5 worm cellular contexts compared by ENCODE assay signal in the genomic region with DNA sequence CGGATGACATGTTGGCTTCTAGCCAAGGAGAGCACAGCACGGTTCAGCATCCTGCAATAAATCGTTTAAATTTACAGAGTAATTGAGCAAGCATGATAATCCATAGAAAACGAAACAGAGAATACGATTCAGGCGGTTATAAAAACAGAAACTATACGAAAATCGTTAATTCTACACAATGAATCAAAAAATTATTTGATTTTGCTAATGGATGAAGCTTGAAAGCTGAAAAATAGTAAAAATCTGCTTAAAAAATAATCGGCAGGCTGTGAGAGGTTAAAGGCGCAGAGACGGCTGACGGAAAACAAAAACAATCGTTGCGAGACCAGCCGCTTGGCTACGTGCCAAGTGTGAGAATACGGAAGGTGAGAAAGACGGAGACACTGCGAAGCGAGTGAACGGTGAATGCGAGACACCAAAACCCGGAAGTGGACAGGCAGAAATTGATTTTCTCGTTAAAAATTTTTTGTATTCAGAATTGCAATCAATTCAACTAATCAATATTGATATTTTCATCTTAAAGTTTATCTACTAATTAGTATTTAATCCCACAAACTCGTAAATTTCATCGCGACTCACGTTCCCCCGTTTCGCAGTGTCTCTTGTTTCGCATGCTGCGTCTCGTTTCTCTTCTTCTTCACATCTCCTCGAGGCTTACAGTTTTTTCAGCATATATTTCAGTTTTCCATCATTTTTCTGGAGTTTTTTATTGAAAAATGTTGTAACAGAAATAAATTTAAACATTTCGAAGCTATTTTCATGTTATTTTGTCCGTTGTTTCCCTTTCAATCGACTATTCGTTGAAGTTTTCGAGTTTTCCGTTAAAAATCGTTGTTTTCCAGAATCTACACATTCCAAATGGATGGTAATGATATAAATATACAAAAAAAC.
TF ChIP-seq lines count a peak whose summit lies in the region.

A gene (minus strand): TSS at position 51 of the 891 bp plus-strand sequence.
A gene (plus strand): TSS at position 841 of the 891 bp plus-strand sequence.

TF ChIP-seq in whole organism, L1 larva, 84 proteins besides CTCF, POLR2A, EP300 and RAD21 (continues in another document):
- peak; percentile 79 for TF ChIP-seq lin-15B (tag; optimal IDR thresholded peaks at IDR 0.05; lab: Kevin White, UChicago)
- TF ChIP-seq mef-2 (tag; optimal IDR thresholded peaks at IDR 0.05; lab: Kevin White, UChicago): no peak
- peak; percentile 85 for TF ChIP-seq fkh-10 (GFP tag; optimal IDR thresholded peaks at IDR 0.05; lab: Kevin White, UChicago)
- TF ChIP-seq rnt-1 (tag; optimal IDR thresholded peaks at IDR 0.05; lab: Kevin White, UChicago): peak; percentile 95
- TF ChIP-seq lin-39 (tag; optimal IDR thresholded peaks at IDR 0.05; lab: Kevin White, UChicago): peak; percentile 73
- no peak for TF ChIP-seq unc-30 (tag; optimal IDR thresholded peaks at IDR 0.05; lab: Kevin White, UChicago)
- peak; percentile 98 for TF ChIP-seq unc-98 (GFP tag; IDR thresholded peaks at IDR 0.05; lab: Robert Waterston, UW)
- TF ChIP-seq ceh-82 (tag; optimal IDR thresholded peaks at IDR 0.05; lab: Kevin White, UChicago): peak; percentile 64 to 90 (median 82)
- peak; percentile 80 for TF ChIP-seq nhr-11 (tag; optimal IDR thresholded peaks at IDR 0.05; lab: Kevin White, UChicago)
- peak; percentile 49 for TF ChIP-seq zag-1 (tag; optimal IDR thresholded peaks at IDR 0.05; lab: Kevin White, UChicago)
- peak; percentile 27 for TF ChIP-seq nhr-84 (tag; optimal IDR thresholded peaks at IDR 0.05; lab: Kevin White, UChicago)
- peak; percentile 89 for TF ChIP-seq aha-1 (tag; optimal IDR thresholded peaks at IDR 0.05; lab: Kevin White, UChicago)
- peak; percentile 53 for TF ChIP-seq zip-4 (GFP tag; optimal IDR thresholded peaks at IDR 0.05; lab: Kevin White, UChicago)
- no peak for TF ChIP-seq ces-1 (GFP tag; optimal IDR thresholded peaks at IDR 0.05; lab: Kevin White, UChicago)
- TF ChIP-seq irx-1 (tag; optimal IDR thresholded peaks at IDR 0.05; lab: Kevin White, UChicago): peak; percentile 82
- peak; percentile 98 for TF ChIP-seq tbx-2 (tag; optimal IDR thresholded peaks at IDR 0.05; lab: Kevin White, UChicago)

TF ChIP-seq in whole organism, L3 larva, 47 proteins besides CTCF, POLR2A, EP300 and RAD21 (continues in another document):
- TF ChIP-seq mdl-1 (tag; optimal IDR thresholded peaks at IDR 0.05; lab: Kevin White, UChicago) (no peak), elt-2 (tag; optimal IDR thresholded peaks at IDR 0.05; lab: Kevin White, UChicago) (peak; percentile 77), fkh-10 (GFP tag; optimal IDR thresholded peaks at IDR 0.05; lab: Kevin White, UChicago) (no peak), nhr-77 (tag; optimal IDR thresholded peaks at IDR 0.05; lab: Kevin White, UChicago) (peak; percentile 78), unc-39 (tag; optimal IDR thresholded peaks at IDR 0.05; lab: Kevin White, UChicago) (no peak), lsy-12 (tag; optimal IDR thresholded peaks at IDR 0.05; lab: Kevin White, UChicago) (peak; percentile 87), aly-2 (tag; optimal IDR thresholded peaks at IDR 0.05; lab: Kevin White, UChicago) (no peak), hmg-11 (tag; optimal IDR thresholded peaks at IDR 0.05; lab: Kevin White, UChicago) (peak; percentile 76), eor-1 (tag; optimal IDR thresholded peaks at IDR 0.05; lab: Kevin White, UChicago) (no peak), elt-1 (tag; optimal IDR thresholded peaks at IDR 0.05; lab: Kevin White, UChicago) (peak; percentile 19), nhr-67 (tag; optimal IDR thresholded peaks at IDR 0.05; lab: Kevin White, UChicago) (no peak), ceh-82 (tag; optimal IDR thresholded peaks at IDR 0.05; lab: Kevin White, UChicago) (peak; percentile 42), tbx-2 (tag; optimal IDR thresholded peaks at IDR 0.05; lab: Kevin White, UChicago) (peak; percentile 78), mml-1 (tag; optimal IDR thresholded peaks at IDR 0.05; lab: Kevin White, UChicago) (no peak), jun-1 (tag; optimal IDR thresholded peaks at IDR 0.05; lab: Kevin White, UChicago) (peak; percentile 83), sea-2 (GFP tag; optimal IDR thresholded peaks at IDR 0.05; lab: Kevin White, UChicago) (no peak), nhr-28 (tag; optimal IDR thresholded peaks at IDR 0.05; lab: Kevin White, UChicago) (no peak)

TF ChIP-seq in whole organism, early embryonic, 17 proteins besides CTCF, POLR2A, EP300 and RAD21:
- TF ChIP-seq ceh-13 (GFP tag; optimal IDR thresholded peaks at IDR 0.05; lab: Kevin White, UChicago): peak; percentile 34
- TF ChIP-seq scrt-1 (GFP tag; IDR thresholded peaks at IDR 0.05; lab: Robert Waterston, UW): no peak
- no peak for TF ChIP-seq flt-1 (GFP tag; IDR thresholded peaks at IDR 0.05; lab: Robert Waterston, UW)
- TF ChIP-seq ets-7 (tag; optimal IDR thresholded peaks at IDR 0.05; lab: Kevin White, UChicago): peak; percentile 70
- peak; percentile 56 for TF ChIP-seq B0310.2 (tag; optimal IDR thresholded peaks at IDR 0.05; lab: Kevin White, UChicago)
- no peak for TF ChIP-seq tbx-11 (GFP tag; IDR thresholded peaks at IDR 0.05; lab: Robert Waterston, UW)
- no peak for TF ChIP-seq ama-1 (optimal IDR thresholded peaks at IDR 0.05; lab: Kevin White, UChicago)
- peak; percentile 21 for TF ChIP-seq aly-1 (tag; optimal IDR thresholded peaks at IDR 0.05; lab: Kevin White, UChicago)
- TF ChIP-seq tbx-37 (GFP tag; conservative IDR thresholded peaks at IDR 0.05; lab: Robert Waterston, UW): 0 out of 2 replicates have a peak, but pooled peaks have one; percentile 48
- TF ChIP-seq sea-1 (GFP tag; conservative IDR thresholded peaks at IDR 0.05; lab: Robert Waterston, UW): peak; percentile 58; the same call in 1 of the 2 replicates
- peak; percentile 56 for TF ChIP-seq tra-4 (tag; optimal IDR thresholded peaks at IDR 0.05; lab: Kevin White, UChicago)
- no peak for TF ChIP-seq hnd-1 (tag; optimal IDR thresholded peaks at IDR 0.05; lab: Kevin White, UChicago)
- peak; percentile 63 for TF ChIP-seq pes-1 (GFP tag; IDR thresholded peaks at IDR 0.05; lab: Robert Waterston, UW)
- peak; percentile 77 for TF ChIP-seq F13C5.2 (tag; optimal IDR thresholded peaks at IDR 0.05; lab: Kevin White, UChicago)
- TF ChIP-seq hmg-4 (GFP tag; optimal IDR thresholded peaks at IDR 0.05; lab: Kevin White, UChicago): peak; percentile 61
- no peak for TF ChIP-seq ceh-36 (tag; optimal IDR thresholded peaks at IDR 0.05; lab: Kevin White, UChicago)
- TF ChIP-seq hmbx-1 (tag; optimal IDR thresholded peaks at IDR 0.05; lab: Kevin White, UChicago): peak; percentile 46
TF ChIP-seq in whole organism, early embryonic: peak in this region for 11.

TF ChIP-seq in whole organism, midembryonic, 9 proteins besides CTCF, POLR2A, EP300 and RAD21:
- TF ChIP-seq T22C8.4 (GFP tag; IDR thresholded peaks at IDR 0.05; lab: Robert Waterston, UW) (peak; percentile 41; the same call in 1 of the 2 replicates), klf-2 (GFP tag; conservative IDR thresholded peaks at IDR 0.05; lab: Robert Waterston, UW) (0 out of 2 replicates have a peak, but pooled peaks have one; percentile 24), cog-1 (tag; optimal IDR thresholded peaks at IDR 0.05; lab: Kevin White, UChicago) (peak; percentile 88), flt-1 (GFP tag; IDR thresholded peaks at IDR 0.05; lab: Robert Waterston, UW) (peak; percentile 86), ztf-23 (GFP tag; IDR thresholded peaks at IDR 0.05; lab: Robert Waterston, UW) (peak; percentile 84), ref-1 (GFP tag; conservative IDR thresholded peaks at IDR 0.05; lab: Robert Waterston, UW) (no peak), ztf-29 (GFP tag; IDR thresholded peaks at IDR 0.05; lab: Robert Waterston, UW) (peak; percentile 57; the same call in 1 of the 2 replicates), med-1 (GFP tag; optimal IDR thresholded peaks at IDR 0.05; lab: Kevin White, UChicago; ENCODE audit: insufficient read depth) (no peak), tab-1 (GFP tag; IDR thresholded peaks at IDR 0.05; lab: Robert Waterston, UW) (no peak)

TF ChIP-seq in whole organism, young adult, 124 proteins besides CTCF, POLR2A, EP300 and RAD21 (continues in another document):
- TF ChIP-seq lin-26 (GFP tag; IDR thresholded peaks at IDR 0.05; lab: Robert Waterston, UW) (no peak), chd-7 (tag; optimal IDR thresholded peaks at IDR 0.05; lab: Kevin White, UChicago) (peak; percentile 68), ztf-6 (GFP tag; IDR thresholded peaks at IDR 0.05; lab: Robert Waterston, UW) (no peak), lir-1 (GFP tag; conservative IDR thresholded peaks at IDR 0.05; lab: Robert Waterston, UW) (peak; percentile 80), F10E7.11 (tag; optimal IDR thresholded peaks at IDR 0.05; lab: Kevin White, UChicago) (no peak), cebp-2 (GFP tag; IDR thresholded peaks at IDR 0.05; lab: Robert Waterston, UW) (no peak), K11D2.4 (GFP tag; IDR thresholded peaks at IDR 0.05; lab: Robert Waterston, UW) (peak; percentile 80; the same call in 1 of the 2 replicates), die-1 (tag; optimal IDR thresholded peaks at IDR 0.05; lab: Kevin White, UChicago) (peak; percentile 40), madf-3 (GFP tag; IDR thresholded peaks at IDR 0.05; lab: Robert Waterston, UW) (peak; percentile 75; the same call in 1 of the 2 replicates), F33H1.4 (GFP tag; IDR thresholded peaks at IDR 0.05; lab: Robert Waterston, UW) (peak; percentile 97), lsy-27 (tag; optimal IDR thresholded peaks at IDR 0.05; lab: Kevin White, UChicago; ENCODE audit: borderline replicate concordance, insufficient read depth) (no peak), him-1 (tag; optimal IDR thresholded peaks at IDR 0.05; lab: Kevin White, UChicago) (no peak), unc-130 (GFP tag; optimal IDR thresholded peaks at IDR 0.05; lab: Kevin White, UChicago) (peak; percentile 94), egl-18 (GFP tag; IDR thresholded peaks at IDR 0.05; lab: Robert Waterston, UW) (no peak), ztf-25 (GFP tag; IDR thresholded peaks at IDR 0.05; lab: Robert Waterston, UW) (0 out of 2 replicates have a peak, but pooled peaks have one; percentile 30), madf-8 (GFP tag; conservative IDR thresholded peaks at IDR 0.05; lab: Robert Waterston, UW) (peak; percentile 55), F57A8.1 (GFP tag; optimal IDR thresholded peaks at IDR 0.05; lab: Kevin White, UChicago) (no peak), C06A6.2 (GFP tag; conservative IDR thresholded peaks at IDR 0.05; lab: Robert Waterston, UW) (peak; percentile 77), Y53G8AR.9 (GFP tag; conservative IDR thresholded peaks at IDR 0.05; lab: Robert Waterston, UW) (peak; percentile 89), snpc-4 (GFP tag; optimal IDR thresholded peaks at IDR 0.05; lab: Kevin White, UChicago) (peak; percentile 51), snpc-4 (tag; optimal IDR thresholded peaks at IDR 0.05; lab: Kevin White, UChicago) (peak; percentile 14 to 83 (median 77)), atf-7 (tag; optimal IDR thresholded peaks at IDR 0.05; lab: Kevin White, UChicago) (peak; percentile 57), cebp-1 (GFP tag; IDR thresholded peaks at IDR 0.05; lab: Robert Waterston, UW) (peak; percentile 63; the same call in 1 of the 2 replicates), cebp-1 (tag; optimal IDR thresholded peaks at IDR 0.05; lab: Kevin White, UChicago) (peak; percentile 86), C17E4.6 (GFP tag; IDR thresholded peaks at IDR 0.05; lab: Robert Waterston, UW) (peak; percentile 82; the same call in 1 of the 2 replicates), madf-6 (GFP tag; IDR thresholded peaks at IDR 0.05; lab: Robert Waterston, UW) (peak; percentile 87)
